Worm (Caenorhabditis elegans): ENCODE measurements around the gene pitp-1.

Gene pitp-1

ce11 chrIII:3509908-3510307 lies 19.7 kb downstream of the pitp-1 start, which contains the start of the genes M01F1.4 and mrpl-35 (continued):
- no peak for TF ChIP-seq snpc-1.3 (tag; optimal IDR thresholded peaks at IDR 0.05; ENCODE audit: insufficient read depth)
- TF ChIP-seq K12H6.12 (tag; optimal IDR thresholded peaks at IDR 0.05): no peak
- no peak for TF ChIP-seq F52B5.7 (tag; optimal IDR thresholded peaks at IDR 0.05)
- no peak for TF ChIP-seq aptf-3 (GFP tag; IDR thresholded peaks at IDR 0.05)
- TF ChIP-seq F49E8.2 (tag; optimal IDR thresholded peaks at IDR 0.05; ENCODE audit: insufficient read depth): no peak
- no peak for TF ChIP-seq repo-1 (tag; optimal IDR thresholded peaks at IDR 0.05)
- TF ChIP-seq ceh-40 (GFP tag; IDR thresholded peaks at IDR 0.05): no peak
- no peak for TF ChIP-seq Y79H2A.3 (GFP tag; conservative IDR thresholded peaks at IDR 0.05)
- TF ChIP-seq nhr-80 (tag; optimal IDR thresholded peaks at IDR 0.05): peak; percentile 13
- TF ChIP-seq efl-1 (GFP tag; optimal IDR thresholded peaks at IDR 0.05): no peak
- no peak for TF ChIP-seq attf-5 (GFP tag; optimal IDR thresholded peaks at IDR 0.05)
- TF ChIP-seq madf-3 (GFP tag; IDR thresholded peaks at IDR 0.05): no peak
- TF ChIP-seq lin-40 (tag; optimal IDR thresholded peaks at IDR 0.05): peak; percentile 1
- TF ChIP-seq dpl-1 (GFP tag; optimal IDR thresholded peaks at IDR 0.05): no peak
- TF ChIP-seq aptf-2 (GFP tag; conservative IDR thresholded peaks at IDR 0.05): no peak
- TF ChIP-seq C06A6.2 (GFP tag; conservative IDR thresholded peaks at IDR 0.05): no peak
- TF ChIP-seq madf-6 (GFP tag; IDR thresholded peaks at IDR 0.05): no peak; the same call in 1 of the 2 replicates
- no peak for TF ChIP-seq zim-3 (tag; optimal IDR thresholded peaks at IDR 0.05)
- TF ChIP-seq ccch-3 (GFP tag; optimal IDR thresholded peaks at IDR 0.05): no peak
- peak; percentile 31; the same call in 1 of the 2 replicates for TF ChIP-seq D2030.7 (GFP tag; IDR thresholded peaks at IDR 0.05)
- no peak for TF ChIP-seq nhr-27 (tag; optimal IDR thresholded peaks at IDR 0.05)

- TF ChIP-seq nfya-1 (tag; optimal IDR thresholded peaks at IDR 0.05; ENCODE audit: borderline replicate concordance, insufficient read depth) (no peak), aptf-3 (GFP tag; IDR thresholded peaks at IDR 0.05) (no peak), ekl-4 (GFP tag; IDR thresholded peaks at IDR 0.05) (0 out of 2 replicates have a peak, but pooled peaks have one; percentile 34), ceh-58 (GFP tag; IDR thresholded peaks at IDR 0.05) (no peak), lsl-1 (GFP tag; optimal IDR thresholded peaks at IDR 0.05) (peak; percentile 88), snpc-3.4 (tag; optimal IDR thresholded peaks at IDR 0.05) (no peak), egrh-3 (GFP tag; IDR thresholded peaks at IDR 0.05) (no peak), nfyb-1 (GFP tag; IDR thresholded peaks at IDR 0.05) (0 out of 2 replicates have a peak, but pooled peaks have one; percentile 27), nhr-80 (tag; optimal IDR thresholded peaks at IDR 0.05) (peak; percentile 27), sea-2 (GFP tag; IDR thresholded peaks at IDR 0.05) (no peak), ceh-27 (GFP tag; optimal IDR thresholded peaks at IDR 0.05) (peak; percentile 56), Y67H2A.10 (GFP tag; conservative IDR thresholded peaks at IDR 0.05) (no peak), F49E8.2 (tag; optimal IDR thresholded peaks at IDR 0.05; ENCODE audit: insufficient read depth) (peak; percentile 72), egl-44 (GFP tag; IDR thresholded peaks at IDR 0.05) (no peak), ztf-18 (tag; optimal IDR thresholded peaks at IDR 0.05) (peak; percentile 21), madf-10 (tag; optimal IDR thresholded peaks at IDR 0.05) (peak; percentile 38), D2030.7 (GFP tag; IDR thresholded peaks at IDR 0.05) (peak; percentile 55; the same call in 1 of the 2 replicates), aptf-2 (GFP tag; conservative IDR thresholded peaks at IDR 0.05) (no peak), B0261.1 (tag; optimal IDR thresholded peaks at IDR 0.05) (no peak), F33H1.4 (GFP tag; IDR thresholded peaks at IDR 0.05) (peak; percentile 97), T07F8.4 (tag; optimal IDR thresholded peaks at IDR 0.05) (no peak), mcd-1 (GFP tag; IDR thresholded peaks at IDR 0.05) (peak; percentile 78), lin-35 (GFP tag; optimal IDR thresholded peaks at IDR 0.05) (peak in 1 of 3 experiments; percentile 68), F23B12.7 (tag; optimal IDR thresholded peaks at IDR 0.05; ENCODE audit: insufficient read depth) (peak; percentile 89), ceh-100 (GFP tag; IDR thresholded peaks at IDR 0.05) (peak; percentile 72), tlf-1 (GFP tag; optimal IDR thresholded peaks at IDR 0.05) (peak; percentile 33), egl-18 (GFP tag; IDR thresholded peaks at IDR 0.05) (no peak), pbrm-1 (GFP tag; IDR thresholded peaks at IDR 0.05) (no peak), ZK185.1 (tag; optimal IDR thresholded peaks at IDR 0.05; ENCODE audit: poor library complexity, severe bottlenecking) (peak; percentile 76), nhr-179 (tag; optimal IDR thresholded peaks at IDR 0.05) (no peak), madf-8 (GFP tag; conservative IDR thresholded peaks at IDR 0.05) (peak; percentile 39)
These were observed 24.5 kb downstream of the pitp-1 start, which contains the start of gene lias-1 for ce11 chrIII:3505051-3505548. Gene lias-1 (minus strand): TSS chrIII:3505101.
